Worm (Caenorhabditis elegans) whole organism, young adult: ENCODE results near the gene cblc-1.
A peak's percentile ranks its signal among the peaks of the same experiment; 100 is the strongest.

Source experiments
- B0035.1 ChIP-seq: sonication (generic microtip); optimal IDR thresholded peaks from 2 replicates; lab custom pipeline; 2016; ENCODE audit warnings: missing genetic modification characterization, mild to moderate bottlenecking, missing compliant biosample characterization, missing genotype, missing genetic modification reagents
- B0261.1 ChIP-seq: sonication (generic microtip); optimal IDR thresholded peaks from 2 replicates; lab custom pipeline; 2016; ENCODE audit warnings: mild to moderate bottlenecking, missing genetic modification characterization, moderate library complexity, missing compliant biosample characterization
- D2030.7 ChIP-seq: fragments of 200-800 bp; sonication (Bioruptor generic); IDR thresholded peaks from 2 replicates; pipeline ENCODE4 v1.3.6; 2022; ENCODE audit warnings: missing genetic modification reagents, missing genetic modification characterization, missing compliant biosample characterization
- F22D6.2 ChIP-seq: sonication (generic microtip); optimal IDR thresholded peaks from 2 replicates; lab custom pipeline; 2016; ENCODE audit warnings: mild to moderate bottlenecking, missing genetic modification characterization, missing compliant biosample characterization
- F57C9.4 ChIP-seq: sonication (generic microtip); optimal IDR thresholded peaks from 2 replicates; lab custom pipeline; 2017; ENCODE audit warnings: mild to moderate bottlenecking, missing genetic modification characterization, missing compliant biosample characterization
- K11D2.4 ChIP-seq: fragments of 200-800 bp; sonication (Bioruptor generic); IDR thresholded peaks from 2 replicates; pipeline ENCODE4 v1.3.6; 2022; ENCODE audit warnings: missing genetic modification reagents, missing genetic modification characterization, missing compliant biosample characterization
- T26A5.8 ChIP-seq: sonication (generic microtip); optimal IDR thresholded peaks from 2 replicates; lab custom pipeline; 2016; ENCODE audit warnings: missing genetic modification characterization, missing compliant biosample characterization
- Y53F4B.3 ChIP-seq: fragments of 200-800 bp; sonication (Bioruptor generic); IDR thresholded peaks from 2 replicates; pipeline ENCODE4 v1.3.6; 2022; ENCODE audit warnings: missing genetic modification reagents, missing genetic modification characterization, missing compliant biosample characterization
- Y67H2A.10 ChIP-seq: fragments of 200-800 bp; sonication (Bioruptor generic); conservative IDR thresholded peaks from 2 replicates; pipeline ENCODE4 v1.3.6; 2022; ENCODE audit warnings: missing genetic modification reagents, missing genetic modification characterization, missing compliant biosample characterization
- Y79H2A.3 ChIP-seq: fragments of 200-800 bp; sonication (Bioruptor generic); conservative IDR thresholded peaks from 2 replicates; pipeline ENCODE4 v1.3.6; 2022; ENCODE audit warnings: missing genetic modification reagents, missing genetic modification characterization, missing compliant biosample characterization
- Y95B8A.8 ChIP-seq: fragments of 200-800 bp; sonication (Bioruptor generic); IDR thresholded peaks from 2 replicates; pipeline ENCODE4 v1.3.6; 2022; ENCODE audit warnings: missing genetic modification reagents, missing genetic modification characterization, missing compliant biosample characterization
- ama-1 ChIP-seq, 3 experiments: fragments of 150-350 bp in 1 of 3; sonication (generic microtip) in 2 of 3; optimal IDR thresholded peaks; 2 replicates each; lab custom pipeline; 2014 to 2018; ENCODE audit warnings: missing biosample characterization in 2 of 3, missing genetic modification characterization in 2 of 3, missing genetic modification reagents in 2 of 3
- aptf-2 ChIP-seq: fragments of 200-800 bp; sonication (Bioruptor generic); conservative IDR thresholded peaks from 2 replicates; pipeline ENCODE4 v1.3.6; 2022; ENCODE audit warnings: missing genetic modification reagents, missing genetic modification characterization, missing compliant biosample characterization
- atf-7 ChIP-seq: sonication (generic microtip); optimal IDR thresholded peaks from 2 replicates; lab custom pipeline; 2017; ENCODE audit warnings: mild to moderate bottlenecking, missing genetic modification characterization, missing compliant biosample characterization
- athp-1 ChIP-seq: sonication (generic microtip); optimal IDR thresholded peaks from 2 replicates; lab custom pipeline; 2017; ENCODE audit warnings: mild to moderate bottlenecking, missing genetic modification characterization, missing compliant biosample characterization
- attf-5 ChIP-seq: fragments of 200-800 bp; sonication (Bioruptor generic); optimal IDR thresholded peaks from 2 replicates; lab custom pipeline; 2018; ENCODE audit warnings: mild to moderate bottlenecking, missing genetic modification characterization, missing compliant biosample characterization
- attf-6 ChIP-seq: fragments of 200-800 bp; sonication (Bioruptor generic); IDR thresholded peaks from 2 replicates; pipeline ENCODE4 v1.3.6; 2022; ENCODE audit warnings: missing genetic modification reagents, missing genetic modification characterization, missing compliant biosample characterization
- ceh-79 ChIP-seq: sonication (generic microtip); optimal IDR thresholded peaks from 2 replicates; lab custom pipeline; 2017; ENCODE audit warnings: mild to moderate bottlenecking, missing genetic modification characterization, missing compliant biosample characterization
- chd-7 ChIP-seq: sonication (generic microtip); optimal IDR thresholded peaks from 2 replicates; lab custom pipeline; 2016; ENCODE audit warnings: mild to moderate bottlenecking, missing genetic modification characterization, moderate library complexity, missing compliant biosample characterization
- die-1 ChIP-seq: sonication (generic microtip); optimal IDR thresholded peaks from 2 replicates; lab custom pipeline; 2016; ENCODE audit warnings: missing genotype, mild to moderate bottlenecking, missing genetic modification characterization, missing compliant biosample characterization
- dpl-1 ChIP-seq: fragments of 150-350 bp; optimal IDR thresholded peaks from 2 replicates; lab custom pipeline; 2014; ENCODE audit warnings: missing biosample characterization, missing genetic modification reagents, missing genetic modification characterization
- egl-18 ChIP-seq: fragments of 200-800 bp; sonication (Bioruptor generic); IDR thresholded peaks from 2 replicates; pipeline ENCODE4 v1.3.6; 2022; ENCODE audit warnings: missing genetic modification reagents, missing genetic modification characterization, missing compliant biosample characterization
- ets-4 ChIP-seq: fragments of 200-800 bp; sonication (Bioruptor generic); optimal IDR thresholded peaks from 2 replicates; lab custom pipeline; 2018; ENCODE audit warnings: mild to moderate bottlenecking, missing genetic modification characterization, missing compliant biosample characterization
- him-1 ChIP-seq: sonication (generic microtip); optimal IDR thresholded peaks from 2 replicates; lab custom pipeline; 2016; ENCODE audit warnings: missing genotype, missing genetic modification reagents, missing genetic modification characterization, missing compliant biosample characterization
- hlh-12 ChIP-seq: sonication (generic microtip); optimal IDR thresholded peaks from 2 replicates; lab custom pipeline; 2016; ENCODE audit warnings: missing genetic modification characterization, missing compliant biosample characterization
- hmg-1.2 ChIP-seq: fragments of 200-800 bp; sonication (Bioruptor generic); IDR thresholded peaks from 2 replicates; pipeline ENCODE4 v1.3.6; 2022; ENCODE audit warnings: missing genetic modification reagents, missing genetic modification characterization, missing compliant biosample characterization
- lag-1 ChIP-seq: fragments of 200-800 bp; sonication (Bioruptor generic); IDR thresholded peaks from 2 replicates; pipeline ENCODE4 v1.3.6; 2022; ENCODE audit warnings: missing genetic modification reagents, missing genetic modification characterization, missing compliant biosample characterization
- let-607 ChIP-seq, 2 experiments: fragments of 200-800 bp in 1 of 2; sonication (Bioruptor generic) in 1 of 2; sonication (generic microtip) in 1 of 2; optimal IDR thresholded peaks; 2 replicates each; lab custom pipeline; 2016 to 2018; ENCODE audit warnings: mild to moderate bottlenecking in 2 of 2, missing compliant biosample characterization in 2 of 2, missing genetic modification characterization in 2 of 2, moderate library complexity in 2 of 2, missing genotype in 1 of 2
- lin-35 ChIP-seq, 3 experiments: fragments of 150-350 bp in 2 of 3; sonication (generic microtip) in 1 of 3; optimal IDR thresholded peaks; 2 replicates each; lab custom pipeline; 2014 to 2018; ENCODE audit warnings: missing biosample characterization in 3 of 3, missing genetic modification characterization in 3 of 3, missing genetic modification reagents in 3 of 3
- madf-3 ChIP-seq: fragments of 200-800 bp; sonication (Bioruptor generic); IDR thresholded peaks from 2 replicates; pipeline ENCODE4 v1.3.6; 2022; ENCODE audit warnings: missing genetic modification reagents, missing genetic modification characterization, missing compliant biosample characterization
- madf-6 ChIP-seq: fragments of 200-800 bp; sonication (Bioruptor generic); IDR thresholded peaks from 2 replicates; pipeline ENCODE4 v1.3.6; 2022; ENCODE audit warnings: missing genetic modification reagents, missing genetic modification characterization, missing compliant biosample characterization
- madf-8 ChIP-seq: fragments of 200-800 bp; sonication (Bioruptor generic); conservative IDR thresholded peaks from 2 replicates; pipeline ENCODE4 v1.3.6; 2022; ENCODE audit warnings: missing genetic modification reagents, missing genetic modification characterization, missing compliant biosample characterization
- mxl-1 ChIP-seq: sonication (generic microtip); optimal IDR thresholded peaks from 2 replicates; lab custom pipeline; 2016; ENCODE audit warnings: missing genetic modification characterization, missing compliant biosample characterization
- nfya-2 ChIP-seq: fragments of 200-800 bp; sonication (Bioruptor generic); IDR thresholded peaks from 2 replicates; pipeline ENCODE4 v1.3.6; 2022; ENCODE audit warnings: missing genetic modification reagents, missing genetic modification characterization, missing compliant biosample characterization
- nfyb-1 ChIP-seq: fragments of 200-800 bp; sonication (Bioruptor generic); IDR thresholded peaks from 2 replicates; pipeline ENCODE4 v1.3.6; 2022; ENCODE audit warnings: missing genetic modification reagents, missing genetic modification characterization, missing compliant biosample characterization
- nhr-120 ChIP-seq: fragments of 200-800 bp; sonication (Bioruptor generic); IDR thresholded peaks from 2 replicates; pipeline ENCODE4 v1.3.6; 2022; ENCODE audit warnings: missing genetic modification characterization, missing compliant biosample characterization
- nhr-179 ChIP-seq: sonication (generic microtip); optimal IDR thresholded peaks from 2 replicates; lab custom pipeline; 2016; ENCODE audit warnings: mild to moderate bottlenecking, missing genetic modification characterization, missing compliant biosample characterization
- nhr-80 ChIP-seq: sonication (generic microtip); optimal IDR thresholded peaks from 2 replicates; lab custom pipeline; 2016; ENCODE audit warnings: missing genetic modification characterization, missing compliant biosample characterization
- nhr-90 ChIP-seq: sonication (generic microtip); optimal IDR thresholded peaks from 2 replicates; lab custom pipeline; 2016; ENCODE audit warnings: missing genotype, mild to moderate bottlenecking, missing genetic modification characterization, missing compliant biosample characterization
- sdz-38 ChIP-seq: sonication (generic microtip); optimal IDR thresholded peaks from 2 replicates; lab custom pipeline; 2016; ENCODE audit warnings: missing genotype, missing genetic modification characterization, missing compliant biosample characterization
- snpc-1.1 ChIP-seq: sonication (generic microtip); optimal IDR thresholded peaks from 2 replicates; lab custom pipeline; 2017; ENCODE audit warnings: missing genetic modification characterization, mild to moderate bottlenecking, missing compliant biosample characterization, antibody characterized with exemption, moderate library complexity, missing genotype, missing genetic modification reagents; ENCODE audit not compliant: insufficient read depth
- snpc-3.4 ChIP-seq: sonication (generic microtip); optimal IDR thresholded peaks from 2 replicates; lab custom pipeline; 2017; ENCODE audit warnings: missing genetic modification characterization, mild to moderate bottlenecking, missing compliant biosample characterization, antibody characterized with exemption, moderate library complexity, missing genotype, missing genetic modification reagents
- somi-1 ChIP-seq: fragments of 200-800 bp; sonication (Bioruptor generic); optimal IDR thresholded peaks from 2 replicates; lab custom pipeline; 2018; ENCODE audit warnings: mild to moderate bottlenecking, missing genetic modification characterization, missing compliant biosample characterization
- unc-130 ChIP-seq: sonication (generic microtip); optimal IDR thresholded peaks from 2 replicates; lab custom pipeline; 2016; ENCODE audit warnings: missing genetic modification reagents, missing genetic modification characterization, missing compliant biosample characterization
- unc-62 ChIP-seq: fragments of 150-350 bp; optimal IDR thresholded peaks from 2 replicates; lab custom pipeline; 2014; ENCODE audit warnings: missing biosample characterization, missing genetic modification reagents, missing genetic modification characterization
- xnd-1 ChIP-seq: sonication (generic microtip); optimal IDR thresholded peaks from 2 replicates; lab custom pipeline; 2016; ENCODE audit warnings: missing genotype, missing genetic modification reagents, missing genetic modification characterization, missing compliant biosample characterization
- zim-3 ChIP-seq: sonication (generic microtip); optimal IDR thresholded peaks from 2 replicates; lab custom pipeline; 2017; ENCODE audit warnings: mild to moderate bottlenecking, missing genetic modification characterization, moderate library complexity, missing compliant biosample characterization
- ztf-18 ChIP-seq: sonication (generic microtip); optimal IDR thresholded peaks from 2 replicates; lab custom pipeline; 2016; ENCODE audit warnings: missing genotype, mild to moderate bottlenecking, missing genetic modification characterization, missing compliant biosample characterization
- ztf-26 ChIP-seq: sonication (generic microtip); optimal IDR thresholded peaks from 2 replicates; lab custom pipeline; 2017; ENCODE audit warnings: missing genetic modification characterization, missing compliant biosample characterization

Gene cblc-1

ce11 chrII:4942397-4942796 lies 1.4 kb upstream of the cblc-1 start (continued):
- TF ChIP-seq egl-18 (GFP tag; lab: Robert Waterston, UW) (no peak), madf-3 (GFP tag; lab: Robert Waterston, UW) (0 out of 2 replicates have a peak, but pooled peaks have one; percentile 70), nhr-179 (tag; lab: Kevin White, UChicago) (no peak), nhr-120 (GFP tag; lab: Robert Waterston, UW) (0 out of 2 replicates have a peak, but pooled peaks have one; percentile 71), K11D2.4 (no peak), nfya-2 (GFP tag; lab: Robert Waterston, UW) (no peak), snpc-3.4 (tag; lab: Kevin White, UChicago) (no peak), attf-5 (GFP tag; lab: Kevin White, UChicago) (peak; percentile 51), nhr-90 (tag; lab: Kevin White, UChicago) (peak; percentile 83), D2030.7 (GFP tag; lab: Robert Waterston, UW) (peak; percentile 47; the same call in 1 of the 2 replicates), him-1 (peak; percentile 42), mxl-1 (tag; lab: Kevin White, UChicago) (no peak), Y95B8A.8 (GFP tag; lab: Robert Waterston, UW) (peak; percentile 67), athp-1 (tag; lab: Kevin White, UChicago) (peak; percentile 78), Y53F4B.3 (GFP tag; lab: Robert Waterston, UW) (peak; percentile 38; the same call in 1 of the 2 replicates), madf-6 (GFP tag; lab: Robert Waterston, UW) (peak; percentile 64), die-1 (tag; lab: Kevin White, UChicago) (peak; percentile 64), ets-4 (GFP tag; lab: Kevin White, UChicago) (no peak), ama-1 (optimal IDR thresholded peaks at IDR 0.05; lab: Kevin White, UChicago) (peak; percentile 83), ama-1 (GFP tag; optimal IDR thresholded peaks at IDR 0.05; lab: Kevin White, UChicago) (peak; percentile 31 to 54), hmg-1.2 (GFP tag; lab: Robert Waterston, UW) (peak; percentile 59), attf-6 (GFP tag; lab: Robert Waterston, UW) (no peak), Y67H2A.10 (GFP tag; lab: Robert Waterston, UW) (no peak), atf-7 (tag; lab: Kevin White, UChicago) (no peak), madf-8 (no peak), chd-7 (tag; lab: Kevin White, UChicago) (peak; percentile 82), let-607 (tag; optimal IDR thresholded peaks at IDR 0.05; lab: Kevin White, UChicago) (peak in 1 of 2 experiments; percentile 40), lag-1 (GFP tag; lab: Robert Waterston, UW) (no peak), xnd-1 (tag; lab: Kevin White, UChicago) (no peak), B0261.1 (tag; lab: Kevin White, UChicago) (peak; percentile 79), B0035.1 (tag; lab: Kevin White, UChicago) (no peak), Y79H2A.3 (no peak), snpc-1.1 (no peak), F57C9.4 (tag; lab: Kevin White, UChicago) (no peak), dpl-1 (GFP tag; lab: Kevin White, UChicago) (no peak), ztf-18 (tag; lab: Kevin White, UChicago) (peak; percentile 23), unc-62 (GFP tag; lab: Kevin White, UChicago) (no peak), somi-1 (peak; percentile 7), nhr-80 (tag; lab: Kevin White, UChicago) (no peak), hlh-12 (no peak), lin-35 (GFP tag; optimal IDR thresholded peaks at IDR 0.05; lab: Kevin White, UChicago) (peak in 1 of 3 experiments; percentile 30), sdz-38 (tag; lab: Kevin White, UChicago) (no peak), F22D6.2 (peak; percentile 46), T26A5.8 (no peak), ztf-26 (tag; lab: Kevin White, UChicago) (peak; percentile 85), ceh-79 (tag; lab: Kevin White, UChicago) (peak; percentile 33), nfyb-1 (GFP tag; lab: Robert Waterston, UW) (peak; percentile 77), zim-3 (peak; percentile 61), aptf-2 (GFP tag; lab: Robert Waterston, UW) (no peak), unc-130 (peak; percentile 46)
